Fruit fly (Drosophila melanogaster) whole organism, adult: ENCODE data around the gene tHMG1.

Experiments used
- CG14711 ChIP-seq: fragments of 200-800 bp; sonication (Bioruptor generic); optimal IDR thresholded peaks from 2 replicates; lab custom pipeline; 2018; ENCODE audit warnings: missing biosample characterization, mild to moderate bottlenecking, missing genetic modification characterization, moderate library complexity
- CG33017 ChIP-seq: fragments of 200-800 bp; sonication (Bioruptor generic); optimal IDR thresholded peaks from 2 replicates; lab custom pipeline; 2018; ENCODE audit warnings: missing biosample characterization, mild to moderate bottlenecking, missing genetic modification characterization, moderate library complexity
- CG5204 ChIP-seq: fragments of 200-800 bp; sonication (Bioruptor generic); optimal IDR thresholded peaks from 2 replicates; lab custom pipeline; 2016; ENCODE audit warnings: missing biosample characterization, missing genetic modification characterization
- CG7101 ChIP-seq: fragments of 200-800 bp; sonication (Bioruptor generic); optimal IDR thresholded peaks from 2 replicates; lab custom pipeline; 2018; ENCODE audit warnings: missing biosample characterization, mild to moderate bottlenecking, missing genetic modification characterization, moderate library complexity
- Clk ChIP-seq: fragments of 200-800 bp; sonication (Bioruptor generic); optimal IDR thresholded peaks from 2 replicates; lab custom pipeline; 2017; ENCODE audit warnings: missing biosample characterization, missing genetic modification characterization
- Hr96 ChIP-seq: fragments of 200-800 bp; sonication (Bioruptor generic); optimal IDR thresholded peaks from 2 replicates; lab custom pipeline; 2016; ENCODE audit warnings: missing biosample characterization, missing genetic modification characterization
- bab1 ChIP-seq: fragments of 200-800 bp; sonication (Bioruptor generic); optimal IDR thresholded peaks from 3 replicates; lab custom pipeline; 2019; ENCODE audit warnings: missing biosample characterization, mild to moderate bottlenecking, missing genetic modification characterization, moderate library complexity
- pad ChIP-seq: fragments of 200-800 bp; sonication (Bioruptor generic); optimal IDR thresholded peaks from 3 replicates; lab custom pipeline; 2017; ENCODE audit warnings: missing biosample characterization, missing genetic modification characterization, mild to moderate bottlenecking, moderate library complexity, missing genetic modification reagents

- TF ChIP-seq CG7101 (no peak), CG33017 (tag; lab: Kevin White, UChicago) (no peak), bab1 (GFP tag; lab: Kevin White, UChicago) (no peak), CG5204 (no peak), Clk (GFP tag; lab: Kevin White, UChicago) (no peak), CG14711 (tag; lab: Kevin White, UChicago) (no peak), Hr96 (GFP tag; lab: Kevin White, UChicago) (no peak), pad (GFP tag; lab: Kevin White, UChicago) (no peak)
Measured at dm6 chr3R:22492767-22493166, 1.1 kb downstream of the tHMG1 start, which contains the start of gene tHMG2.
